Fruit fly (Drosophila melanogaster) whole organism, pupa: ENCODE measurements around the gene CG10565.

ENCODE experiments used
- CG17806 ChIP-seq: fragments of 200-800 bp; sonication (Bioruptor generic); optimal IDR thresholded peaks from 2 replicates; lab custom pipeline; 2018; ENCODE audit warnings: missing biosample characterization, mild to moderate bottlenecking, missing genetic modification characterization, moderate library complexity
- CG34367 ChIP-seq: fragments of 200-800 bp; sonication (Bioruptor generic); optimal IDR thresholded peaks from 2 replicates; lab custom pipeline; 2018; ENCODE audit warnings: missing biosample characterization, mild to moderate bottlenecking, missing genetic modification characterization
- CG4496 ChIP-seq: fragments of 200-800 bp; sonication (Bioruptor generic); IDR thresholded peaks from 3 replicates; pipeline ENCODE4 v1.3.6; 2022; ENCODE audit warnings: missing biosample characterization, missing genetic modification characterization
- CG8159 ChIP-seq: fragments of 200-800 bp; sonication (Bioruptor generic); optimal IDR thresholded peaks from 3 replicates; lab custom pipeline; 2018; ENCODE audit warnings: missing biosample characterization, mild to moderate bottlenecking, missing genetic modification characterization, moderate library complexity
- CG9948 ChIP-seq: fragments of 200-800 bp; sonication (Bioruptor generic); optimal IDR thresholded peaks from 2 replicates; lab custom pipeline; 2018; ENCODE audit warnings: missing biosample characterization, mild to moderate bottlenecking, missing genetic modification characterization, moderate library complexity
- D1 ChIP-seq: fragments of 200-800 bp; sonication (Bioruptor generic); optimal IDR thresholded peaks from 2 replicates; lab custom pipeline; 2018; ENCODE audit warnings: missing biosample characterization, mild to moderate bottlenecking, missing genetic modification characterization, moderate library complexity
- Pif1A ChIP-seq: fragments of 200-800 bp; sonication (Bioruptor generic); optimal IDR thresholded peaks from 3 replicates; lab custom pipeline; 2016; ENCODE audit warnings: missing biosample characterization, missing genetic modification characterization
- fd96Ca ChIP-seq: fragments of 200-800 bp; sonication (Bioruptor generic); IDR thresholded peaks from 3 replicates; pipeline ENCODE4 v1.3.6; 2022; ENCODE audit warnings: missing biosample characterization, missing genetic modification characterization
- rn ChIP-seq: fragments of 200-800 bp; sonication (Bioruptor generic); IDR thresholded peaks from 2 replicates; pipeline ENCODE4 v1.3.6; 2022; ENCODE audit warnings: missing biosample characterization, missing genetic modification characterization

dm6 chr3L:21101316-21101715 is 34.8 kb downstream of the CG10565 start:
- TF ChIP-seq rn (GFP tag; lab: Robert Waterston, UW) (no peak), CG34367 (tag; lab: Kevin White, UChicago) (no peak), Pif1A (GFP tag; lab: Kevin White, UChicago) (no peak), CG8159 (tag; lab: Kevin White, UChicago) (no peak), CG9948 (tag; lab: Kevin White, UChicago) (no peak), CG4496 (GFP tag; lab: Robert Waterston, UW) (no peak), D1 (no peak), fd96Ca (GFP tag; lab: Robert Waterston, UW) (no peak), CG17806 (tag; lab: Kevin White, UChicago) (no peak)
